Worm (Caenorhabditis elegans): Measurements from ENCODE around the gene nhr-263.

The nhr-263 gene

DNA sequence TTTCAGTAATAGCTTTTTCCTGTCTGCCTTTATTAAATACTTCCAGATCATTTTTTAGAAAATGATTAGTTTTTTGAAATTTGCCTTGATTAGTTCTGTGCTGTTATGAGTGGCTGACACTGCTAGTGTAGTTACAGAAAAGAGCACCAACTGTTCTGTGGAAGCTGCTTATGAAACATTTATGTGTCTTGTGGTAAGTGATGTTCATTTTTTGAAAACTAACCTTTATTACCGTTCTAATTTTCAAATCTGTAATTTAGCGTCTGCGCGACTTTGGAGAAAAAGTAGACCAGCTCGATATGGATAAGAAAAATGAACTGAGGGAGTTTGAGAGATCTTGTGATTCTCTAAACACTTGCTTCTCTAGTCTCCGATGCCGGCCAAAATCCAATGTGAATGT lies 27.7 kb upstream of the nhr-263 start, which contains the start of gene srj-14:
Gene srj-14 (plus strand): TSS at position 131 of the 400 bp plus-strand sequence.
- TF ChIP-seq F22D6.2 (tag; optimal IDR thresholded peaks at IDR 0.05) = no peak
- TF ChIP-seq him-1 (tag; optimal IDR thresholded peaks at IDR 0.05) = no peak
- no peak for TF ChIP-seq ztf-22 (GFP tag; optimal IDR thresholded peaks at IDR 0.05)
- TF ChIP-seq nfya-2 (GFP tag; IDR thresholded peaks at IDR 0.05) = no peak
- TF ChIP-seq die-1 (tag; optimal IDR thresholded peaks at IDR 0.05) = no peak
- no peak for TF ChIP-seq mel-28 (tag; optimal IDR thresholded peaks at IDR 0.05; ENCODE audit: borderline replicate concordance)
- no peak for TF ChIP-seq madf-6 (GFP tag; IDR thresholded peaks at IDR 0.05)
- no peak for TF ChIP-seq pha-4 (tag; optimal IDR thresholded peaks at IDR 0.05)
- no peak for TF ChIP-seq lsl-1 (GFP tag; optimal IDR thresholded peaks at IDR 0.05)
- TF ChIP-seq ztf-28 (GFP tag; IDR thresholded peaks at IDR 0.05) = no peak
- no peak for TF ChIP-seq zim-3 (tag; optimal IDR thresholded peaks at IDR 0.05)
- TF ChIP-seq hmg-20 (GFP tag; IDR thresholded peaks at IDR 0.05) = no peak
- TF ChIP-seq repo-1 (tag; optimal IDR thresholded peaks at IDR 0.05) = no peak
- no peak for TF ChIP-seq ets-4 (GFP tag; optimal IDR thresholded peaks at IDR 0.05)
- no peak for TF ChIP-seq aptf-3 (GFP tag; IDR thresholded peaks at IDR 0.05)
- no peak for TF ChIP-seq mes-4 (tag; optimal IDR thresholded peaks at IDR 0.05)

DNA sequence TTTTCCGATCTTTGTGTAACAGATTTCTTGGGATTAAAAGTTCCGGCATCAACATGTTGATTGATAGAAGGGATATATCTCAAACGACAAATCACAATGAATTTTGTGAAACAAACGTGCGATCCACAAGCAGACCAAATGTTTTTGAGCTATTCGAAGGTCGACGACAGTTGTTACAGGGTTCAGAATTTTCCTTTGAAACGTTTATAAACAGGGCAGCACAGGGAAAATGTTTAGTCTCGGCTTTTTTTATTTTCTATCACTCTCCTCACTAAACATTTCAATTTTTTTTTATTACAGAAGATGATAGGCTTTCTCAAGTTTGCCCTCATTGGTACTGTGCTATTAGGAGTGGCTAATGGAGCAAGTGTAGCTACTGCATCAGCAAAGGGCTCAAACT lies 23.1 kb upstream of the nhr-263 start, which contains the start of gene exc-13:
Gene exc-13 (plus strand): TSS at position 301 of the 400 bp plus-strand sequence.
- no peak for TF ChIP-seq pbrm-1 (GFP tag; IDR thresholded peaks at IDR 0.05)
- TF ChIP-seq ama-1 (optimal IDR thresholded peaks at IDR 0.05) = no peak
- TF ChIP-seq ama-1 (GFP tag; optimal IDR thresholded peaks at IDR 0.05) = no peak
- TF ChIP-seq ceh-100 (GFP tag; IDR thresholded peaks at IDR 0.05) = no peak
- no peak for TF ChIP-seq lin-40 (tag; optimal IDR thresholded peaks at IDR 0.05)
- no peak for TF ChIP-seq pha-4 (tag; optimal IDR thresholded peaks at IDR 0.05)
- no peak for TF ChIP-seq snpc-3.4 (tag; optimal IDR thresholded peaks at IDR 0.05)
- no peak for TF ChIP-seq egl-18 (GFP tag; IDR thresholded peaks at IDR 0.05)
- TF ChIP-seq lir-1 (GFP tag; conservative IDR thresholded peaks at IDR 0.05) = no peak
- TF ChIP-seq repo-1 (tag; optimal IDR thresholded peaks at IDR 0.05) = no peak
- no peak for TF ChIP-seq F10E7.11 (tag; optimal IDR thresholded peaks at IDR 0.05)
- TF ChIP-seq fkh-3 (tag; optimal IDR thresholded peaks at IDR 0.05) = no peak
- TF ChIP-seq hmg-20 (GFP tag; IDR thresholded peaks at IDR 0.05) = no peak
- no peak for TF ChIP-seq akir-1 (GFP tag; optimal IDR thresholded peaks at IDR 0.05)
- TF ChIP-seq D2030.7 (GFP tag; IDR thresholded peaks at IDR 0.05) = no peak

DNA sequence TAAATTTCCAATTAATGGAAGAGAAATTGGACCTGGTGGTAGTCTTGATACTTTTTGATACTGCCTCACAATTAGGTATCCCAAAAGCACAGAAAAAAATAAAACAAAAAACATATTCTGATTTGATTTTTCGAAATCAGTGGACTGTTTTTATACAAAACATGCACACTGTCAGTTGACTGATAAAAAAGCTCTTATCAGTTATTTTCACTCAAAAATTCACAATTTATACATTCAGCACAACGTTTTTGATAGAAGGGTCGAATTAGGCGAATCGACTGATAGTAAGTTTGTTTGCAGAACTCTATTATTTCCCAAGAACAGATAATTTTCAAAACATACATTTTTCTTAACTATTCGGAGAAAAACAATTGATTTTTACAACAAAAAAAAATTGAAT lies 22.2 kb upstream of the nhr-263 start, which contains the start of gene cyp-35A2:
Gene cyp-35A2 (minus strand): TSS at position 124 of the 400 bp plus-strand sequence.
- no peak for TF ChIP-seq dpl-1 (GFP tag; optimal IDR thresholded peaks at IDR 0.05)
- TF ChIP-seq nhr-80 (tag; optimal IDR thresholded peaks at IDR 0.05) = peak; percentile 59

DNA sequence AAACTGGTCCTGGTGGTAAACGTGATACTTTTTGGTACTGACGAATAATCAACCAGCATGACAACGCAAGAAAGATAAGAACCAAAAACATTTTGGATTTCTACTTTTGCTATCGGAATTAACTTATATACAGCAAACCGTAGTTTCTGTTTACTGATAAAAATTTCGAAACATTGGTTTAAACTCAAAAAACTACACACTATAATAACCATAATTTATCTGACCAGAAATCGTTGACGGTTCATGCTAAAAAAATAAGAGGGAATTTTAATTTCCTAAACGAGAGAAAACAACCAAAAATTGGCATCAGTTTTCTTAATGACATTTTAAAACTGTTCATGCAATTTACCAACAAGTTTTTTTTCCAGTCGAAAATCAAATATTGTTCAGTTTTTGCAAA lies 19.8 kb upstream of the nhr-263 start, which contains the start of gene cyp-35A1:
Gene cyp-35A1 (minus strand): TSS at position 101 of the 400 bp plus-strand sequence.
- TF ChIP-seq rec-8 (tag; optimal IDR thresholded peaks at IDR 0.05) = no peak
- TF ChIP-seq bed-2 (GFP tag; IDR thresholded peaks at IDR 0.05) = no peak
- TF ChIP-seq mes-4 (tag; optimal IDR thresholded peaks at IDR 0.05) = no peak
- no peak for TF ChIP-seq zim-3 (tag; optimal IDR thresholded peaks at IDR 0.05)
- TF ChIP-seq cebp-1 (GFP tag; IDR thresholded peaks at IDR 0.05) = no peak
- no peak for TF ChIP-seq cebp-1 (tag; optimal IDR thresholded peaks at IDR 0.05)
- no peak for TF ChIP-seq gei-17 (GFP tag; optimal IDR thresholded peaks at IDR 0.05)
- TF ChIP-seq ets-4 (GFP tag; optimal IDR thresholded peaks at IDR 0.05) = no peak
- no peak for TF ChIP-seq tbx-9 (tag; optimal IDR thresholded peaks at IDR 0.05; ENCODE audit: borderline replicate concordance)
- no peak for TF ChIP-seq attf-5 (GFP tag; optimal IDR thresholded peaks at IDR 0.05)
- no peak for TF ChIP-seq sdz-38 (tag; optimal IDR thresholded peaks at IDR 0.05)
- no peak for TF ChIP-seq Y95B8A.8 (GFP tag; IDR thresholded peaks at IDR 0.05)
- no peak for TF ChIP-seq hlh-26 (GFP tag; conservative IDR thresholded peaks at IDR 0.05)
- TF ChIP-seq T26A5.8 (tag; optimal IDR thresholded peaks at IDR 0.05) = no peak
- TF ChIP-seq efl-1 (GFP tag; optimal IDR thresholded peaks at IDR 0.05) = no peak
- TF ChIP-seq die-1 (tag; optimal IDR thresholded peaks at IDR 0.05) = no peak
- TF ChIP-seq ceh-58 (GFP tag; IDR thresholded peaks at IDR 0.05) = no peak
- no peak for TF ChIP-seq bed-1 (GFP tag; IDR thresholded peaks at IDR 0.05)
- no peak for TF ChIP-seq K12H6.12 (tag; optimal IDR thresholded peaks at IDR 0.05)
